Worm (Caenorhabditis elegans): ENCODE results near the gene cest-10.

The cest-10 gene

DNA sequence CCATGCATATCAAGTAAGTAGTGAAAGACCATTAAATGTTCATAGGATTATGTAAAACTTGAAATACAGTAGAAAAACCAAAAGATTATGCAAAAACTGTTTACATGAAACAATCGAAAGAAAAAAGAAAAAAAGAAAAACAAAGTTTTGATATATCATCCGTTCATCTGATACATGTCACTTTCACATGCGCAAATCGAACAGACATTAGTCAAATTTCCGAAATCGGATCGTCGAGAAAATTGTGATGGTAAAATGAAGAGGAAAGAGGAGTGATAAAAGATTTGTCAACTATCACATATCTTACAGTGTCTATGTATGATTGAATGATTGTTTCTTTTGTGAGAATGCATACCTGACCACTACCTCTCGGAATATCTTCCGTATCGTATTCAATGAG lies 28.6 kb downstream of the cest-10 start:
- TF ChIP-seq lim-6 (tag; optimal IDR thresholded peaks at IDR 0.05) (no peak), Y22D7AL.16 (tag; optimal IDR thresholded peaks at IDR 0.05) (no peak), ztf-16 (tag; optimal IDR thresholded peaks at IDR 0.05) (no peak), nhr-11 (tag; optimal IDR thresholded peaks at IDR 0.05) (no peak), ref-2 (tag; optimal IDR thresholded peaks at IDR 0.05) (no peak), dmd-4 (tag; optimal IDR thresholded peaks at IDR 0.05; ENCODE audit: borderline replicate concordance) (no peak), ceh-6 (GFP tag; optimal IDR thresholded peaks at IDR 0.05) (no peak), ceh-14 (tag; optimal IDR thresholded peaks at IDR 0.05) (no peak), sdc-2 (tag; optimal IDR thresholded peaks at IDR 0.05) (no peak), rnt-1 (tag; optimal IDR thresholded peaks at IDR 0.05) (no peak), K09A11.1 (tag; optimal IDR thresholded peaks at IDR 0.05; ENCODE audit: insufficient read depth) (no peak)

DNA sequence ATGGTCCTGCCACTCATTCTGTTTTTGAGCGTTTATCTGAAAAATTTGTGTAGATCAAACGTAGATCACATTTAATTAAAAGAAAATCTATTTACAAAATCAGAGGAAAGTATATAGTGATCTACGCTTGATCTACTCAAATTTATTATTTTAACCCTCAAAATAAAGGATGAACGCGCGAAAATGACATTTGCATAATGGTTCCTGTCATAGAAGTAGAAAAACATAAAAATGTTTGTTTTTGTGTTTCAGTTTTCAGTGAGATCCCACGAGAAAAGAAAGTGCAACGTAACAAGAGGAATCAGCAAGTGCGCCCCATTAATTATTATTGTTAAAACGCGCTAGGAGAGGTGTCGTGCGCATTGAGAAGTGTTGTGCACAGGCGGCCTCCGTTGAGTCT lies 31.0 kb downstream of the cest-10 start:
- TF ChIP-seq ceh-2 (tag; optimal IDR thresholded peaks at IDR 0.05) (no peak), madf-2 (tag; optimal IDR thresholded peaks at IDR 0.05) (no peak), C38D4.7 (GFP tag; optimal IDR thresholded peaks at IDR 0.05) (no peak), Y22D7AL.16 (tag; optimal IDR thresholded peaks at IDR 0.05) (no peak), hlh-8 (tag; optimal IDR thresholded peaks at IDR 0.05) (no peak), syd-9 (tag; optimal IDR thresholded peaks at IDR 0.05) (no peak)

DNA sequence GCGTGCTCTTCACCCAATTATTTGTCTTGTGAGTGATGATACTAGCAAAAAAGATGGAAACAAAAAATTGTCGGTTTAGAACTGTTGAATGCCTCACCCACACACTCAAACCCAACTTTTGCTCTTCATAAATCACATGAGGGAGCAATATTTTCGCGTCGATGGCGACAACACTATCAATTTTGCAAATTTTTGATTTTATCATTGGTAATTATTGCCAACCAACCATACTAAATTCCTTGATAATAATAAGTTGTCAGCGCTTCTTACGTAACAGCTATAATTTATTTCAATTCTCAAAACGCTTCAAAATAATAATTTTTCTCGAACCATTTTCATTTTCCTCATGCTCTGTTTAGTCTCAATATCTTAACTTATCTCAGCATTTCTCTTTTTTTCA lies 32.4 kb downstream of the cest-10 start:
- no peak for TF ChIP-seq pha-4 (tag; optimal IDR thresholded peaks at IDR 0.05)
- no peak for TF ChIP-seq hlh-30 (tag; optimal IDR thresholded peaks at IDR 0.05; ENCODE audit: insufficient read depth)
- TF ChIP-seq che-1 (tag; optimal IDR thresholded peaks at IDR 0.05): no peak
- TF ChIP-seq pqm-1 (tag; optimal IDR thresholded peaks at IDR 0.05): no peak
- TF ChIP-seq nhr-232 (tag; optimal IDR thresholded peaks at IDR 0.05): no peak
- no peak for TF ChIP-seq mec-3 (tag; optimal IDR thresholded peaks at IDR 0.05; ENCODE audit: borderline replicate concordance)
- TF ChIP-seq pat-9 (tag; optimal IDR thresholded peaks at IDR 0.05): no peak
- no peak for TF ChIP-seq pros-1 (tag; optimal IDR thresholded peaks at IDR 0.05)
- no peak for TF ChIP-seq hlh-13 (GFP tag; optimal IDR thresholded peaks at IDR 0.05)
- TF ChIP-seq syd-9 (tag; optimal IDR thresholded peaks at IDR 0.05): no peak
- TF ChIP-seq C38D4.7 (GFP tag; optimal IDR thresholded peaks at IDR 0.05): no peak
- no peak for TF ChIP-seq fkh-6 (tag; optimal IDR thresholded peaks at IDR 0.05)
- TF ChIP-seq ceh-14 (tag; optimal IDR thresholded peaks at IDR 0.05): no peak

DNA sequence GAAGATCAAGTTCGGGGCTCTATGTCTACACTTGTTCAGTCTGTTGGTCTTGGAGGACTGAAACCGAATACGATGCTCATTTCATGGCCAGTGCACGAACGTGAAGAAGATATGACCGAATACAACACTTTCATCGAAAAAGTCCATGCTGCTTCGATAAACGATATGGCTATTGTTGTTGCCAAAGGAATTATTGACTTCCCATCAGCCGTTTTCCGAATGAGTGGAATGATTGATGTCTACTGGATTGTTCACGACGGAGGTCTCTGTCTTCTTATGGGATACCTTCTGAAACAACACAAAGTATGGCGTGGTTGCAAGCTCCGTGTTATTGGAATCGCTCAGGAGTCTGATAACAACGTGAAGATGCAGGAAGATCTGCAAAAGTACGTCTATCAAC lies 35.9 kb downstream of the cest-10 start:
- no peak for TF ChIP-seq rnt-1 (tag; optimal IDR thresholded peaks at IDR 0.05)
- no peak for TF ChIP-seq pha-4 (tag; optimal IDR thresholded peaks at IDR 0.05)
- no peak for TF ChIP-seq pax-1 (tag; optimal IDR thresholded peaks at IDR 0.05)
- TF ChIP-seq odd-2 (tag; optimal IDR thresholded peaks at IDR 0.05): no peak
- TF ChIP-seq ahr-1 (tag; optimal IDR thresholded peaks at IDR 0.05): no peak
- TF ChIP-seq elt-4 (tag; optimal IDR thresholded peaks at IDR 0.05): no peak
- no peak for TF ChIP-seq ceh-22 (tag; optimal IDR thresholded peaks at IDR 0.05)
- no peak for TF ChIP-seq unc-42 (tag; optimal IDR thresholded peaks at IDR 0.05)
- TF ChIP-seq K09A11.1 (tag; optimal IDR thresholded peaks at IDR 0.05; ENCODE audit: insufficient read depth): no peak
- TF ChIP-seq hlh-13 (GFP tag; optimal IDR thresholded peaks at IDR 0.05): no peak
- no peak for TF ChIP-seq ceh-14 (tag; optimal IDR thresholded peaks at IDR 0.05)
- TF ChIP-seq Y22D7AL.16 (tag; optimal IDR thresholded peaks at IDR 0.05): no peak

DNA sequence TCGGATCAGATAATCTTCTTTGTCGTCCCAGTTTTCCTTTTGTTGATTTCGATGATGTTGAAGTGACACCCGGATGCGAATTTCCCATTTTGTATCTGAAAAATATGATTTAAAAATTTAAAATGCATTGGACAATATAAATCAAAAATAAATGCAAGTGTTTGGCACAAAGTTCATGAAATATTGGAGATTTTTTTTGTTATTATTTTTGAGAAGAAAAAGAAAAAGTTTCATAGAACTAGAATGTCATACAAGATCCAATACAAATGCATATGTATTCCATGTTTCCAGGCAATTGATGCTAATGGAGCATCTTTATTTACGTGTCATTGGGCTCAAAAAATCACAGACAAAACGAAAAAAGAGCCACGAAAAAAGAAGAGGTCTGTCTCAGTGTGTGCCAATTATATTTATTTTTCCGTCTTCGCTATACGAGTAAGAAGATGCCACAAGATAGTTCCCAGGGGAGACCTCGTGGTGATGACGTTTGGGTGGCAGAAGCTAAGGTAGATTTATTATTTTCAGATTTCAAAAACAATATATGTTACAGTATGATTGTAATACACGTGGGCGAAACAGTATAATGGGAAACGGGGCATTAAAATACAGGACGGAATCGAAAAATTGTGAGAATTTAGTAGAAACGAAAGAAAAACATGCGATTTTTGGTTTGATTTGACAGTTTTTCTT lies 39.2 kb downstream of the cest-10 start, which contains the start of the genes glb-23 and R13A1.1:
glb-23 (minus strand) TSS at position 101 of the 690 bp plus-strand sequence.
R13A1.1 (plus strand) TSS at position 640 of the 690 bp plus-strand sequence.
- no peak for TF ChIP-seq sox-2 (GFP tag; IDR thresholded peaks at IDR 0.05)
- no peak for TF ChIP-seq C08G9.2 (tag; optimal IDR thresholded peaks at IDR 0.05)
- no peak for TF ChIP-seq unc-86 (tag; optimal IDR thresholded peaks at IDR 0.05)
- no peak for TF ChIP-seq eyg-1 (tag; optimal IDR thresholded peaks at IDR 0.05)
- TF ChIP-seq lim-6 (tag; optimal IDR thresholded peaks at IDR 0.05): no peak
- no peak for TF ChIP-seq pqm-1 (tag; optimal IDR thresholded peaks at IDR 0.05)
- TF ChIP-seq madf-2 (tag; optimal IDR thresholded peaks at IDR 0.05): no peak
- TF ChIP-seq elt-4 (tag; optimal IDR thresholded peaks at IDR 0.05): no peak
- TF ChIP-seq ceh-48 (tag; optimal IDR thresholded peaks at IDR 0.05): no peak
- TF ChIP-seq K02D7.2 (tag; optimal IDR thresholded peaks at IDR 0.05): no peak
- no peak for TF ChIP-seq elt-2 (tag; optimal IDR thresholded peaks at IDR 0.05)
- TF ChIP-seq hlh-30 (tag; optimal IDR thresholded peaks at IDR 0.05; ENCODE audit: insufficient read depth): no peak

Measured in whole organism, late embryonic.